Fruit fly (Drosophila melanogaster): ENCODE data around the gene EndoGI.
A peak's percentile ranks its signal among the peaks of the same experiment; 100 is the strongest.

The EndoGI gene

dm6 chr2L:16299466-16300311 lies 42.2 kb downstream of the EndoGI start, which contains the start of the genes heix and CG17328:
Gene heix (minus strand): TSS chr2L:16299858.
Gene CG17328 (plus strand): TSS chr2L:16299943.
- TF ChIP-seq CG14711 (tag; optimal IDR thresholded peaks at IDR 0.05) (peak; percentile 48), Mnt (GFP tag; optimal IDR thresholded peaks at IDR 0.05) (peak; percentile 57), CG7101 (tag; optimal IDR thresholded peaks at IDR 0.05) (peak; percentile 71), kay (GFP tag; ENCODE audit: borderline replicate concordance) (peak; percentile 91), cnc (optimal IDR thresholded peaks at IDR 0.05) (no peak), bab1 (GFP tag; optimal IDR thresholded peaks at IDR 0.05) (peak; percentile 81), Hr96 (GFP tag; optimal IDR thresholded peaks at IDR 0.05) (no peak), toe (GFP tag; optimal IDR thresholded peaks at IDR 0.05) (no peak), CG33017 (tag; optimal IDR thresholded peaks at IDR 0.05) (peak; percentile 51), CG11617 (GFP tag; optimal IDR thresholded peaks at IDR 0.05) (peak; percentile 78), CG1620 (GFP tag; optimal IDR thresholded peaks at IDR 0.05) (peak; percentile 40), Clk (GFP tag; optimal IDR thresholded peaks at IDR 0.05) (peak; percentile 44), CG7045 (GFP tag; optimal IDR thresholded peaks at IDR 0.05) (peak; percentile 71), cic (GFP tag; optimal IDR thresholded peaks at IDR 0.05) (peak; percentile 27), ovo (GFP tag; optimal IDR thresholded peaks at IDR 0.05) (peak; percentile 1), pad (GFP tag; optimal IDR thresholded peaks at IDR 0.05) (peak; percentile 34), tj (GFP tag; optimal IDR thresholded peaks at IDR 0.05) (peak; percentile 68), CG12768 (GFP tag; optimal IDR thresholded peaks at IDR 0.05) (peak; percentile 61), CG5204 (GFP tag; optimal IDR thresholded peaks at IDR 0.05) (no peak), Crg-1 (GFP tag; optimal IDR thresholded peaks at IDR 0.05) (peak; percentile 68)

- TF ChIP-seq CG7045 (GFP tag; optimal IDR thresholded peaks at IDR 0.05) (peak; percentile 33), Mnt (GFP tag; optimal IDR thresholded peaks at IDR 0.05) (peak; percentile 39), CG7101 (tag; optimal IDR thresholded peaks at IDR 0.05) (peak; percentile 75), bab1 (GFP tag; optimal IDR thresholded peaks at IDR 0.05) (peak; percentile 51), ovo (GFP tag; optimal IDR thresholded peaks at IDR 0.05) (peak; percentile 84), cic (GFP tag; optimal IDR thresholded peaks at IDR 0.05) (no peak), Crg-1 (GFP tag; optimal IDR thresholded peaks at IDR 0.05) (peak; percentile 43), pad (GFP tag; optimal IDR thresholded peaks at IDR 0.05) (peak; percentile 40), CG14711 (tag; optimal IDR thresholded peaks at IDR 0.05) (peak; percentile 85), CG5204 (GFP tag; optimal IDR thresholded peaks at IDR 0.05) (no peak), Hr96 (GFP tag; optimal IDR thresholded peaks at IDR 0.05) (no peak), kay (GFP tag; ENCODE audit: borderline replicate concordance) (peak; percentile 98), CG11617 (GFP tag; optimal IDR thresholded peaks at IDR 0.05) (peak; percentile 63), Clk (GFP tag; optimal IDR thresholded peaks at IDR 0.05) (no peak), CG1620 (GFP tag; optimal IDR thresholded peaks at IDR 0.05) (peak; percentile 65), CG12768 (GFP tag; optimal IDR thresholded peaks at IDR 0.05) (peak; percentile 19), CG33017 (tag; optimal IDR thresholded peaks at IDR 0.05) (no peak), toe (GFP tag; optimal IDR thresholded peaks at IDR 0.05) (no peak)
Observed at dm6 chr2L:16302773-16303279, 45.3 kb downstream of the EndoGI start, which contains the start of gene GMF. Gene GMF (minus strand): TSS chr2L:16302954.

- TF ChIP-seq toe (GFP tag; optimal IDR thresholded peaks at IDR 0.05) (no peak), CG1620 (GFP tag; optimal IDR thresholded peaks at IDR 0.05) (no peak), CG5204 (GFP tag; optimal IDR thresholded peaks at IDR 0.05) (no peak), CG14711 (tag; optimal IDR thresholded peaks at IDR 0.05) (peak; percentile 76), pad (GFP tag; optimal IDR thresholded peaks at IDR 0.05) (peak; percentile 55), tj (GFP tag; optimal IDR thresholded peaks at IDR 0.05) (peak; percentile 89), CG7045 (GFP tag; optimal IDR thresholded peaks at IDR 0.05) (peak; percentile 42), Mnt (GFP tag; optimal IDR thresholded peaks at IDR 0.05) (peak; percentile 66), CG33017 (tag; optimal IDR thresholded peaks at IDR 0.05) (peak; percentile 15), kay (GFP tag; ENCODE audit: borderline replicate concordance) (no peak), CG11617 (GFP tag; optimal IDR thresholded peaks at IDR 0.05) (peak; percentile 72), Clk (GFP tag; optimal IDR thresholded peaks at IDR 0.05) (peak; percentile 28), CG7101 (tag; optimal IDR thresholded peaks at IDR 0.05) (peak; percentile 78), bab1 (GFP tag; optimal IDR thresholded peaks at IDR 0.05) (peak; percentile 78), Crg-1 (GFP tag; optimal IDR thresholded peaks at IDR 0.05) (peak; percentile 35), Hr96 (GFP tag; optimal IDR thresholded peaks at IDR 0.05) (no peak), cnc (optimal IDR thresholded peaks at IDR 0.05) (peak; percentile 46 to 65), ovo (GFP tag; optimal IDR thresholded peaks at IDR 0.05) (peak; percentile 9), CG12768 (GFP tag; optimal IDR thresholded peaks at IDR 0.05) (peak; percentile 58), cic (GFP tag; optimal IDR thresholded peaks at IDR 0.05) (peak; percentile 59)
Observed at dm6 chr2L:16307026-16307703, 49.7 kb downstream of the EndoGI start, which contains the start of the genes CG5861 and Syx5. Gene CG5861 (minus strand): TSS chr2L:16307298. Gene Syx5 (plus strand): TSS chr2L:16307346.
